Worm (Caenorhabditis elegans) whole organism, early embryonic: Measurements from ENCODE around the gene top-3.

ENCODE experiments used
- ama-1 ChIP-seq: fragments of 150-350 bp; optimal IDR thresholded peaks from 2 replicates; lab custom pipeline; 2014
- hmbx-1 ChIP-seq: sonication (generic microtip); optimal IDR thresholded peaks from 2 replicates; lab custom pipeline; 2016; ENCODE audit warnings: mild to moderate bottlenecking, missing genetic modification characterization, missing compliant biosample characterization
- hmg-4 ChIP-seq: fragments of 200-800 bp; sonication (Bioruptor generic); optimal IDR thresholded peaks from 2 replicates; lab custom pipeline; 2018; ENCODE audit warnings: mild to moderate bottlenecking, missing genetic modification characterization, missing compliant biosample characterization
- pes-1 ChIP-seq: fragments of 200-800 bp; sonication (Bioruptor generic); IDR thresholded peaks from 2 replicates; pipeline ENCODE4 v1.3.6; 2022; ENCODE audit warnings: missing genetic modification reagents, missing genetic modification characterization, missing compliant biosample characterization

DNA sequence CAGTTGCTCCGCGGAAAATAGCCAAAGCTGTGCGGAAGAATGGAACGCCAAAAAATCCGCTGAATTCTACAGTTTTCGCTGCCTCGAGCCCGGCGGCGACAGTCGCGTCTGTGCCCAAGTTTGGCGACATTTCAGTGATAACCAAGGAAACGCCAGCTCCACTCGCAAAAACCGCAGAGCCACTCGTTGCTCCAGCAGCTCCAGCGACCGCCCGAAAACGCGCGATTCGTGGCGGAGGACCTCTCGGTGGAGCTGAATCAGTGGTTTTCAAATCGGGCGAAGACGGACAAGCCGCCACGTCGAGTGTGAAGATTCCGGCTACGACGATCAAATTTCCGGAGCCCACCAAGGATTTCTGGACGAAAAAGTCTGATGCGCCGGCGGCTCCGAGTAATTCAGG lies 43.7 kb downstream of the top-3 start:
- TF ChIP-seq ama-1 (no peak), pes-1 (no peak), hmg-4 (no peak), hmbx-1 (tag; lab: Kevin White, UChicago) (no peak)
